Worm (Caenorhabditis elegans): Measurements from ENCODE around the gene T22D1.8.

DNA sequence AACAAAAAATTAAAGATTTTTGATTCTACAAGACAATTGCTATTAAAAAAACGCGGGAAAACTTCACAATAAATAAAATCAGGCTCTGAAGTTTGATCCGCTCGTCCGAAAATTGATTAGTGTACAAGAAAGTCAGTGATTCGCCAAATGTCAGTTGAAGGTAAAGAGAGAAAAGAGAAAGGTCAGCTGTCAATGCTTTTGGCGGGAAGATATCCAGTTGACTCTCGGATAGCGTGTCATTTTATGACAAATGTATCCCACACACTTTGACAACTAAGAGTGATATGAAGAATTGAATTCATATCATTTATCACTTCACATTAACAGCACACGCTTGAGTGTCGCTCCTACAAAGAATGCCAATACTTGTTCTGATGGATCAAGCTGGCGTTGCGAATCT, 40.7 kb upstream of the T22D1.8 start:
- no peak for TF ChIP-seq him-1 (tag; optimal IDR thresholded peaks at IDR 0.05)
- no peak for TF ChIP-seq W03F9.2 (tag; optimal IDR thresholded peaks at IDR 0.05)
